Worm (Caenorhabditis elegans) whole organism, L4 larva: ENCODE data around the gene W09D6.1.

Source experiments
- aha-1 ChIP-seq: fragments of 150-350 bp; peaks from one replicate; lab custom pipeline; 2014; ENCODE audit warnings: missing biosample characterization, missing genetic modification characterization
- ceh-82 ChIP-seq: sonication (generic microtip); optimal IDR thresholded peaks from 2 replicates; lab custom pipeline; 2017; ENCODE audit warnings: missing biosample characterization, missing genetic modification characterization
- daf-16 ChIP-seq, 3 experiments: sonication (generic microtip); optimal IDR thresholded peaks; 2 replicates each; lab custom pipeline; 2016 to 2017; ENCODE audit warnings: missing genetic modification characterization in 3 of 3, missing genetic modification reagents in 3 of 3, mild to moderate bottlenecking in 2 of 3, missing compliant biosample characterization in 2 of 3, missing biosample characterization in 1 of 3, moderate library complexity in 1 of 3
- duxl-1 ChIP-seq: sonication (generic microtip); optimal IDR thresholded peaks from 2 replicates; lab custom pipeline; 2016; ENCODE audit warnings: mild to moderate bottlenecking, missing genetic modification characterization, moderate library complexity, missing compliant biosample characterization; ENCODE audit not compliant: poor library complexity
- lin-13 ChIP-seq: fragments of 150-350 bp; optimal IDR thresholded peaks from 2 replicates; lab custom pipeline; 2014; ENCODE audit warnings: missing biosample characterization, missing genetic modification reagents, missing genetic modification characterization
- mdl-1 ChIP-seq, 2 experiments: fragments of 150-350 bp in 1 of 2; sonication (generic microtip) in 1 of 2; optimal IDR thresholded peaks; 2 replicates each; lab custom pipeline; 2014 to 2017; ENCODE audit warnings: missing biosample characterization in 2 of 2, missing genetic modification characterization in 2 of 2
- nhr-25 ChIP-seq: sonication (generic microtip); optimal IDR thresholded peaks from 2 replicates; lab custom pipeline; 2017; ENCODE audit warnings: missing genetic modification characterization, mild to moderate bottlenecking, missing compliant biosample characterization, antibody characterized with exemption, moderate library complexity, borderline replicate concordance; ENCODE audit not compliant: insufficient read depth
- nhr-28 ChIP-seq: fragments of 150-350 bp; optimal IDR thresholded peaks from 2 replicates; lab custom pipeline; 2014; ENCODE audit warnings: missing biosample characterization, missing genetic modification characterization
- nhr-77 ChIP-seq: fragments of 150-350 bp; optimal IDR thresholded peaks from 2 replicates; lab custom pipeline; 2014; ENCODE audit warnings: missing biosample characterization, missing genetic modification characterization
- pha-4 ChIP-seq, 2 experiments: fragments of 150-350 bp in 1 of 2; fragments of 200-800 bp in 1 of 2; sonication (Bioruptor generic) in 1 of 2; IDR thresholded peaks in 1 of 2; optimal IDR thresholded peaks in 1 of 2; 2 replicates each; pipeline versions ENCODE4 v1.3.6 to Lab custom; 2014 to 2022; ENCODE audit warnings: missing genetic modification characterization in 2 of 2, missing genetic modification reagents in 2 of 2, missing biosample characterization in 1 of 2, missing compliant biosample characterization in 1 of 2
- pqm-1 ChIP-seq: sonication (generic microtip); optimal IDR thresholded peaks from 2 replicates; lab custom pipeline; 2017; ENCODE audit warnings: missing biosample characterization, missing genetic modification characterization
- rbr-2 ChIP-seq: sonication (generic microtip); optimal IDR thresholded peaks from 2 replicates; lab custom pipeline; 2016; ENCODE audit warnings: missing genotype, missing genetic modification characterization, missing compliant biosample characterization
- snpc-4 ChIP-seq: fragments of 150-350 bp; optimal IDR thresholded peaks from 2 replicates; lab custom pipeline; 2014; ENCODE audit warnings: missing biosample characterization, missing genetic modification characterization
- zag-1 ChIP-seq: fragments of 150-350 bp; optimal IDR thresholded peaks from 2 replicates; lab custom pipeline; 2014; ENCODE audit warnings: missing biosample characterization, missing genetic modification characterization

DNA sequence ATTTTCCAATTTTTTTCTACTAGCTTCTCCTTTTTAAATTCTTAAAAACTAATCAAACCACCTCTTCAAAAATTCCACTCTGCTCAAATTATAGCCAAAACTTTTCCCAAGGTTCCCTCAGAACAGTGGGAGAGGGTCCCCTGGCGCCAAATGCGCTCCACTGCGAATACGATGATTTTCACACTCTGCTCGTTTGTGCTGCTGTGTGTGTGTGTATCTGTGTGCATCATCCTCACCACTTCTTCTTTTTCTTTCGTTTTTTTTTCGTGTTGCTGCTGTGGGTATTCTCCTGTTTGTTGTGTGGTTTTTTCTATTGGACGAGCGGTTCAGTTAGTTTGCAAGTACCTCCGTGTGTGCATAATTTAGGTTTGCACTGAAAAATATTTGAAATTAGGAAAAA lies 29.4 kb upstream of the W09D6.1 start:
- TF ChIP-seq zag-1 (tag; lab: Kevin White, UChicago), result no peak
- TF ChIP-seq nhr-25 (tag; lab: Kevin White, UChicago), result no peak
- no peak for TF ChIP-seq nhr-28 (tag; lab: Kevin White, UChicago)
- no peak for TF ChIP-seq ceh-82 (tag; lab: Kevin White, UChicago)
- TF ChIP-seq rbr-2 (tag; lab: Kevin White, UChicago), result peak; percentile 35
- TF ChIP-seq nhr-77 (tag; lab: Kevin White, UChicago), result no peak
- TF ChIP-seq daf-16 (GFP tag; optimal IDR thresholded peaks at IDR 0.05; lab: Kevin White, UChicago), result no peak
- TF ChIP-seq daf-16 (tag; optimal IDR thresholded peaks at IDR 0.05; lab: Kevin White, UChicago), result no peak
- no peak for TF ChIP-seq pha-4 (GFP tag; IDR thresholded peaks at IDR 0.05; lab: Robert Waterston, UW)
- TF ChIP-seq pha-4 (tag; optimal IDR thresholded peaks at IDR 0.05; lab: Kevin White, UChicago), result no peak
- no peak for TF ChIP-seq pqm-1 (tag; lab: Kevin White, UChicago)
- TF ChIP-seq snpc-4 (tag; lab: Kevin White, UChicago), result no peak
- no peak for TF ChIP-seq mdl-1 (tag; optimal IDR thresholded peaks at IDR 0.05; lab: Kevin White, UChicago)
- no peak for TF ChIP-seq lin-13 (GFP tag; lab: Kevin White, UChicago)
- peak; percentile 99 for TF ChIP-seq aha-1
- no peak for TF ChIP-seq duxl-1 (tag; lab: Kevin White, UChicago)
